Worm (Caenorhabditis elegans): ENCODE data around the gene srx-97.

DNA sequence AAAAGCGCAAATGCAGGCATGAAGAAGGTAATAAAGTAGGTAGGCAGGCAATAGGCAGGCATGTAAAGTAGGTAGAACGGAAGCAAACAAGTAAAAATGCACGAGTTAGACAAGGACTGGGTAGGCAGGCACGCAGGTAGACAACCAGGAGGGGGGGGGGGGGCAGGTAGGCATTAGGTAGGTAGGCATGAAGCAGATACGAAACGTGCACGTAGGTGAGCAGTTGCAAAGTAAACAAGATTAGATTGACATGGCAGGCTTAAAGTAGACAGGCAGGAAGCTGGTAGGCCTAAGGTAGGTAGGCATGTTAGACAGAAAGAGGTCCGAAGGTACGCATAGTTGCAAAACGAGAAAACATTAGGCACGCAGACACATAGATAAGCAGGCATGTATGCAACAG is 9.8 kb upstream of the srx-97 start:
- TF ChIP-seq elt-1 (tag; optimal IDR thresholded peaks at IDR 0.05) = no peak
- no peak for TF ChIP-seq snpc-4 (tag; optimal IDR thresholded peaks at IDR 0.05)
- no peak for TF ChIP-seq crh-2 (tag; optimal IDR thresholded peaks at IDR 0.05)
- no peak for TF ChIP-seq egl-27 (tag; optimal IDR thresholded peaks at IDR 0.05)
- TF ChIP-seq ama-1 (optimal IDR thresholded peaks at IDR 0.05) = no peak
- TF ChIP-seq unc-62 (GFP tag; optimal IDR thresholded peaks at IDR 0.05) = no peak
- no peak for TF ChIP-seq ZK546.5 (tag; optimal IDR thresholded peaks at IDR 0.05)
- TF ChIP-seq nhr-12 (tag; optimal IDR thresholded peaks at IDR 0.05) = no peak
- no peak for TF ChIP-seq fos-1 (tag; optimal IDR thresholded peaks at IDR 0.05)
- TF ChIP-seq aly-2 (tag; optimal IDR thresholded peaks at IDR 0.05) = no peak
- TF ChIP-seq skn-1 (tag; optimal IDR thresholded peaks at IDR 0.05) = no peak
